Fruit fly (Drosophila melanogaster) whole organism, embryonic: ENCODE measurements around the gene Cpr67Fa1.

Experiments
- Bdp1 ChIP-seq: fragments of 200-800 bp; sonication (Bioruptor generic); optimal IDR thresholded peaks from 3 replicates; lab custom pipeline; 2016; ENCODE audit warnings: missing biosample characterization, missing genetic modification characterization
- CG10209 ChIP-seq: fragments of 200-800 bp; sonication (Bioruptor generic); optimal IDR thresholded peaks from 3 replicates; lab custom pipeline; 2017; ENCODE audit warnings: missing biosample characterization, mild to moderate bottlenecking, missing genetic modification characterization, missing genetic modification reagents
- CG10654 ChIP-seq: fragments of 200-800 bp; sonication (Bioruptor generic); optimal IDR thresholded peaks from 2 replicates; lab custom pipeline; 2016; ENCODE audit warnings: missing biosample characterization, missing genetic modification characterization
- CG11247 ChIP-seq: fragments of 200-800 bp; sonication (Bioruptor generic); IDR thresholded peaks from 2 replicates; pipeline ENCODE4 v1.3.6; 2022; ENCODE audit warnings: missing biosample characterization, missing genetic modification characterization
- CG11504 ChIP-seq: fragments of 200-800 bp; sonication (Bioruptor generic); optimal IDR thresholded peaks from 3 replicates; lab custom pipeline; 2019; ENCODE audit warnings: missing biosample characterization, mild to moderate bottlenecking, missing genetic modification characterization, moderate library complexity
- CG11560 ChIP-seq: fragments of 200-800 bp; sonication (Bioruptor generic); IDR thresholded peaks from 3 replicates; pipeline ENCODE4 v1.3.6; 2022; ENCODE audit warnings: missing biosample characterization, missing genetic modification characterization
- CG12155 ChIP-seq: fragments of 200-800 bp; sonication (Bioruptor generic); optimal IDR thresholded peaks from 3 replicates; lab custom pipeline; 2016; ENCODE audit warnings: missing biosample characterization, missing genetic modification characterization
- CG13296 ChIP-seq: fragments of 200-800 bp; sonication (Bioruptor generic); optimal IDR thresholded peaks from 3 replicates; lab custom pipeline; 2018; ENCODE audit warnings: missing biosample characterization, mild to moderate bottlenecking, missing genetic modification characterization
- CG13775 ChIP-seq: fragments of 200-800 bp; sonication (Bioruptor generic); optimal IDR thresholded peaks from 3 replicates; lab custom pipeline; 2017; ENCODE audit warnings: missing biosample characterization, mild to moderate bottlenecking, missing genetic modification characterization
- CG14965 ChIP-seq: fragments of 200-800 bp; sonication (Bioruptor generic); optimal IDR thresholded peaks from 2 replicates; lab custom pipeline; 2016; ENCODE audit warnings: missing biosample characterization, missing genetic modification characterization, borderline replicate concordance
- CG18011 ChIP-seq: fragments of 200-800 bp; sonication (Bioruptor generic); optimal IDR thresholded peaks from 2 replicates; lab custom pipeline; 2017; ENCODE audit warnings: missing biosample characterization, missing genetic modification characterization, mild to moderate bottlenecking, moderate library complexity, missing genotype
- CG1832 ChIP-seq: fragments of 200-800 bp; sonication (Bioruptor generic); optimal IDR thresholded peaks from 2 replicates; lab custom pipeline; 2017; ENCODE audit warnings: missing biosample characterization, mild to moderate bottlenecking, missing genetic modification characterization, inconsistent platforms
- CG18764 ChIP-seq: fragments of 200-800 bp; sonication (Bioruptor generic); optimal IDR thresholded peaks from 3 replicates; lab custom pipeline; 2016; ENCODE audit warnings: missing biosample characterization, missing genetic modification characterization
- CG2129 ChIP-seq: fragments of 200-800 bp; sonication (Bioruptor generic); IDR thresholded peaks from 2 replicates; pipeline ENCODE4 v1.3.6; 2022; ENCODE audit warnings: missing biosample characterization, missing genetic modification characterization; ENCODE audit not compliant: partially characterized antibody
- CG30020 ChIP-seq: fragments of 200-800 bp; optimal IDR thresholded peaks from 2 replicates; lab custom pipeline; 2019; ENCODE audit warnings: missing biosample characterization, mild to moderate bottlenecking, missing genetic modification characterization, moderate library complexity
- CG4282 ChIP-seq: fragments of 200-800 bp; sonication (Bioruptor generic); optimal IDR thresholded peaks from 2 replicates; lab custom pipeline; 2016; ENCODE audit warnings: missing biosample characterization, missing genetic modification characterization
- CG6791 ChIP-seq: fragments of 200-800 bp; sonication (Bioruptor generic); IDR thresholded peaks from 3 replicates; pipeline ENCODE4 v1.3.6; 2022; ENCODE audit warnings: missing biosample characterization, missing genetic modification characterization; ENCODE audit not compliant: partially characterized antibody
- CG6813 ChIP-seq: fragments of 200-800 bp; sonication (Bioruptor generic); optimal IDR thresholded peaks from 2 replicates; lab custom pipeline; 2017; ENCODE audit warnings: missing biosample characterization, missing genetic modification characterization, mild to moderate bottlenecking, moderate library complexity, missing genetic modification reagents
- CG7963 ChIP-seq: fragments of 200-800 bp; sonication (Bioruptor generic); IDR thresholded peaks from 3 replicates; pipeline ENCODE4 v1.3.6; 2022; ENCODE audit warnings: missing biosample characterization, missing genetic modification characterization; ENCODE audit not compliant: partially characterized antibody
- CG8290 ChIP-seq, 3 experiments: fragments of 200-800 bp; sonication (Bioruptor generic); optimal IDR thresholded peaks; 2 replicates each; lab custom pipeline; 2016 to 2019; ENCODE audit warnings: missing biosample characterization in 3 of 3, missing genetic modification characterization in 3 of 3, mild to moderate bottlenecking in 2 of 3, moderate library complexity in 1 of 3
- D19B ChIP-seq: fragments of 200-800 bp; sonication (Bioruptor generic); optimal IDR thresholded peaks from 2 replicates; lab custom pipeline; 2017; ENCODE audit warnings: missing biosample characterization, mild to moderate bottlenecking, missing genetic modification characterization
- Deaf1 ChIP-seq: fragments of 200-800 bp; optimal IDR thresholded peaks from 3 replicates; lab custom pipeline; 2019; ENCODE audit warnings: missing biosample characterization, mild to moderate bottlenecking, missing genetic modification characterization, moderate library complexity
- H15 ChIP-seq: fragments of 200-800 bp; sonication (Bioruptor generic); IDR thresholded peaks from 3 replicates; pipeline ENCODE4 v1.3.6; 2022; ENCODE audit warnings: missing biosample characterization, missing genetic modification characterization
- Hr39 ChIP-seq: fragments of >200 bp; optimal IDR thresholded peaks from 2 replicates; lab custom pipeline; 2017
- Hsf ChIP-seq: fragments of 200-800 bp; sonication (Bioruptor generic); optimal IDR thresholded peaks from 3 replicates; lab custom pipeline; 2016; ENCODE audit warnings: missing biosample characterization, missing genetic modification characterization
- Lhr ChIP-seq: fragments of 200-800 bp; sonication (Bioruptor generic); optimal IDR thresholded peaks from 3 replicates; lab custom pipeline; 2017; ENCODE audit warnings: mild to moderate bottlenecking, missing biosample characterization, missing genetic modification reagents, missing genetic modification characterization
- NC2β ChIP-seq: fragments of 200-800 bp; sonication (Bioruptor generic); optimal IDR thresholded peaks from 2 replicates; lab custom pipeline; 2016; ENCODE audit warnings: missing biosample characterization, missing genetic modification characterization
- Spps ChIP-seq: fragments of 200-800 bp; sonication (Bioruptor generic); optimal IDR thresholded peaks from 2 replicates; lab custom pipeline; 2018; ENCODE audit warnings: missing biosample characterization, mild to moderate bottlenecking, missing genetic modification characterization
- Sry-δ ChIP-seq: fragments of 200-800 bp; sonication (Bioruptor generic); optimal IDR thresholded peaks from 2 replicates; lab custom pipeline; 2016; ENCODE audit warnings: missing biosample characterization, missing genetic modification characterization
- Usf ChIP-seq: fragments of 200-800 bp; sonication (Bioruptor generic); optimal IDR thresholded peaks from 2 replicates; lab custom pipeline; 2017; ENCODE audit warnings: missing genotype, missing biosample characterization, missing genetic modification characterization
- abd-A ChIP-seq: fragments of 200-800 bp; sonication (Bioruptor generic); optimal IDR thresholded peaks from 3 replicates; lab custom pipeline; 2019; ENCODE audit warnings: missing biosample characterization, mild to moderate bottlenecking, missing genetic modification characterization, moderate library complexity
- ac ChIP-seq: fragments of 200-800 bp; sonication (Bioruptor generic); optimal IDR thresholded peaks from 3 replicates; lab custom pipeline; 2017; ENCODE audit warnings: missing biosample characterization, mild to moderate bottlenecking, missing genetic modification characterization
- ash1 ChIP-seq: fragments of 200-800 bp; sonication (Bioruptor generic); optimal IDR thresholded peaks from 2 replicates; lab custom pipeline; 2018; ENCODE audit warnings: missing biosample characterization, mild to moderate bottlenecking, missing genetic modification characterization
- ato ChIP-seq: fragments of 200-800 bp; sonication (Bioruptor generic); IDR thresholded peaks from 2 replicates; pipeline ENCODE4 v1.3.6; 2022; ENCODE audit warnings: missing biosample characterization, missing genetic modification characterization; ENCODE audit not compliant: partially characterized antibody
- bbx ChIP-seq: fragments of 200-800 bp; sonication (Bioruptor generic); IDR thresholded peaks from 2 replicates; pipeline ENCODE4 v1.3.6; 2022; ENCODE audit warnings: missing biosample characterization, missing genetic modification characterization; ENCODE audit not compliant: partially characterized antibody
- btn ChIP-seq: fragments of 200-800 bp; sonication (Bioruptor generic); optimal IDR thresholded peaks from 2 replicates; lab custom pipeline; 2016; ENCODE audit warnings: missing biosample characterization, missing genetic modification characterization
- dpn ChIP-seq, 2 experiments: fragments of 200-800 bp; sonication (Bioruptor generic); optimal IDR thresholded peaks; 3 replicates each; lab custom pipeline; 2016; ENCODE audit warnings: missing biosample characterization in 2 of 2, missing genetic modification characterization in 2 of 2
- fru ChIP-seq: fragments of >200 bp; optimal IDR thresholded peaks from 2 replicates; lab custom pipeline; 2017
- gcm2 ChIP-seq: fragments of 200-800 bp; sonication (Bioruptor generic); optimal IDR thresholded peaks from 2 replicates; lab custom pipeline; 2016; ENCODE audit warnings: missing biosample characterization, missing genetic modification characterization
- gt ChIP-seq: fragments of 200-800 bp; sonication (Bioruptor generic); IDR thresholded peaks from 2 replicates; pipeline ENCODE4 v1.3.6; 2022; ENCODE audit warnings: missing biosample characterization, missing genetic modification characterization
- hth ChIP-seq: fragments of >200 bp; optimal IDR thresholded peaks from 2 replicates; lab custom pipeline; 2017; ENCODE audit warnings: inconsistent platforms
- inv ChIP-seq: fragments of 200-800 bp; sonication (Bioruptor generic); IDR thresholded peaks from 2 replicates; pipeline ENCODE4 v1.3.6; 2022; ENCODE audit warnings: missing biosample characterization, missing genetic modification characterization; ENCODE audit not compliant: partially characterized antibody
- nau ChIP-seq: fragments of 200-800 bp; sonication (Bioruptor generic); optimal IDR thresholded peaks from 3 replicates; lab custom pipeline; 2017; ENCODE audit warnings: missing biosample characterization, mild to moderate bottlenecking, missing genetic modification characterization, missing genetic modification reagents
- nmo ChIP-seq: fragments of 200-800 bp; sonication (Bioruptor generic); optimal IDR thresholded peaks from 2 replicates; lab custom pipeline; 2018; ENCODE audit warnings: missing biosample characterization, mild to moderate bottlenecking, missing genetic modification characterization, moderate library complexity
- oc ChIP-seq: fragments of 200-800 bp; sonication (Bioruptor generic); optimal IDR thresholded peaks from 2 replicates; lab custom pipeline; 2018; ENCODE audit warnings: missing biosample characterization, mild to moderate bottlenecking, missing genetic modification characterization, moderate library complexity
- pfk ChIP-seq: fragments of 200-800 bp; sonication (Bioruptor generic); optimal IDR thresholded peaks from 2 replicates; lab custom pipeline; 2018; ENCODE audit warnings: missing biosample characterization, mild to moderate bottlenecking, missing genetic modification characterization, moderate library complexity
- ro ChIP-seq: fragments of 200-800 bp; sonication (Bioruptor generic); IDR thresholded peaks from 2 replicates; pipeline ENCODE4 v1.3.6; 2022; ENCODE audit warnings: missing biosample characterization, missing genetic modification characterization
- scrt ChIP-seq: fragments of 200-800 bp; sonication (Bioruptor generic); optimal IDR thresholded peaks from 2 replicates; lab custom pipeline; 2018; ENCODE audit warnings: missing biosample characterization, mild to moderate bottlenecking, missing genetic modification characterization, moderate library complexity
- sr ChIP-seq: fragments of 200-800 bp; sonication (Bioruptor generic); IDR thresholded peaks from 3 replicates; pipeline ENCODE4 v1.3.6; 2022; ENCODE audit warnings: missing biosample characterization, missing genetic modification characterization
- zen ChIP-seq: fragments of 200-800 bp; sonication (Bioruptor generic); optimal IDR thresholded peaks from 3 replicates; lab custom pipeline; 2018; ENCODE audit warnings: missing biosample characterization, mild to moderate bottlenecking, missing genetic modification characterization, moderate library complexity

The Cpr67Fa1 gene

DNA sequence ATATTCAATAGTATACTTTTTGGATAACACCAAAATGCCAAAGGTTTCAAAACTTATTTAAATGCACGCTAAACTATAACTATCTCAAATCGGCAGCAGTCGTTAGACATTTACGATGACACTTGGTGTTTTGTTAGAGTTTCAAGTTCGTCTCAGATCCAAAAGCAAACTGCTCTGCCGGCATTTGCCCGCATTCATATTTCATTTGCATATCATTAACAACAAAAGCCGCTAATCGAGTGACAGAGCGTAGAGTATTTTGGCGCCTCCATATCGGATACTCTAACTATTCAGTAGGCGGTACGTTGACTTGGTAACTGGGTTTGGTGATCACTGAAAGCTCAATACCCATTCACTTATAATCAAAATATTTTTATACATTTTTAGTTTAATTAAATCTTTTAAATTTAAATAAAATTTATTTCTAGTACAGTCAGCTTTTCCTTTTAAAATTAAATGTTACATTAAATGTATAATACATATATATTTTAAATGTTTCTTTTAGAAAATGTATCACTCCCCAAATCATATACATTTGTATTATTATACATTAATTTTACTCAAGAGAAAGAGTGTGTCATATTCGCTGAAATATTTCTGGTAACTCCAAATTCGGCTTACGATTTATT, 3.5 kb downstream of the Cpr67Fa1 start (continued):
- no peak for TF ChIP-seq Lhr (GFP tag; lab: Kevin White, UChicago)
- no peak for TF ChIP-seq NC2β (GFP tag; lab: Kevin White, UChicago)
- no peak for TF ChIP-seq CG18764 (GFP tag; lab: Kevin White, UChicago)
- TF ChIP-seq CG2129 (GFP tag; lab: Robert Waterston, UW): no peak
- TF ChIP-seq CG13296 (GFP tag; lab: Kevin White, UChicago): peak; percentile 39
- no peak for TF ChIP-seq ato (GFP tag; lab: Robert Waterston, UW)
- TF ChIP-seq CG10209 (GFP tag; lab: Kevin White, UChicago): peak; percentile 45
- TF ChIP-seq CG13775: no peak
- TF ChIP-seq CG8290 (GFP tag; optimal IDR thresholded peaks at IDR 0.05; lab: Kevin White, UChicago): no peak
- no peak for TF ChIP-seq CG8290 (tag; optimal IDR thresholded peaks at IDR 0.05; lab: Kevin White, UChicago)
- no peak for TF ChIP-seq gcm2 (GFP tag; lab: Kevin White, UChicago)
- no peak for TF ChIP-seq nau (GFP tag; lab: Kevin White, UChicago)
- no peak for TF ChIP-seq zen (tag; lab: Kevin White, UChicago)
- no peak for TF ChIP-seq Usf (GFP tag; lab: Kevin White, UChicago)
- TF ChIP-seq bbx (GFP tag; lab: Robert Waterston, UW): no peak
- TF ChIP-seq CG10654 (GFP tag; lab: Kevin White, UChicago): no peak
- TF ChIP-seq CG12155 (GFP tag; lab: Kevin White, UChicago): no peak
- TF ChIP-seq Spps (tag; lab: Kevin White, UChicago): no peak
- no peak for TF ChIP-seq fru (lab: Kevin White, UChicago)
- TF ChIP-seq oc: peak; percentile 59
- no peak for TF ChIP-seq gt
- peak; percentile 81 for TF ChIP-seq CG11504 (tag; lab: Kevin White, UChicago)
- TF ChIP-seq H15 (GFP tag; lab: Robert Waterston, UW): no peak
- peak; percentile 4 for TF ChIP-seq CG30020 (tag; lab: Kevin White, UChicago)
- TF ChIP-seq btn: no peak
- TF ChIP-seq inv: no peak
- TF ChIP-seq CG6791 (GFP tag; lab: Robert Waterston, UW): no peak
- no peak for TF ChIP-seq CG11247 (GFP tag; lab: Robert Waterston, UW)
- no peak for TF ChIP-seq ro (GFP tag; lab: Robert Waterston, UW)
- peak; percentile 39 for TF ChIP-seq Deaf1 (tag; lab: Kevin White, UChicago)
- no peak for TF ChIP-seq ash1 (GFP tag; lab: Kevin White, UChicago)
- peak in 1 of 2 experiments; percentile 40 for TF ChIP-seq dpn (GFP tag; optimal IDR thresholded peaks at IDR 0.05; lab: Kevin White, UChicago)
- no peak for TF ChIP-seq Sry-δ (GFP tag; lab: Kevin White, UChicago)
- TF ChIP-seq CG14965 (GFP tag; lab: Kevin White, UChicago): no peak
- no peak for TF ChIP-seq Bdp1 (GFP tag; lab: Kevin White, UChicago)
- TF ChIP-seq CG4282 (GFP tag; lab: Kevin White, UChicago): no peak
- TF ChIP-seq CG18011 (GFP tag; lab: Kevin White, UChicago): no peak
- peak; percentile 61 for TF ChIP-seq nmo (GFP tag; lab: Kevin White, UChicago)
- TF ChIP-seq Hsf (GFP tag; lab: Kevin White, UChicago): no peak
- no peak for TF ChIP-seq pfk
- no peak for TF ChIP-seq CG7963 (GFP tag; lab: Robert Waterston, UW)
- no peak for TF ChIP-seq ac (GFP tag; lab: Kevin White, UChicago)
- TF ChIP-seq abd-A: peak; percentile 90
- no peak for TF ChIP-seq CG6813 (GFP tag; lab: Kevin White, UChicago)
- no peak for TF ChIP-seq scrt
- no peak for TF ChIP-seq Hr39 (lab: Kevin White, UChicago)
- TF ChIP-seq hth (lab: Kevin White, UChicago): no peak
- TF ChIP-seq D19B: no peak
- TF ChIP-seq CG11560: no peak
- no peak for TF ChIP-seq CG1832 (GFP tag; lab: Kevin White, UChicago)
- TF ChIP-seq sr (GFP tag; lab: Robert Waterston, UW): no peak
